Worm (Caenorhabditis elegans): ENCODE measurements around the gene C29F9.5.

ce11 chrIII:165390-165789, 48.1 kb downstream of the C29F9.5 start, which contains the start of gene F40G9.7:
- TF ChIP-seq nhr-28 (tag; optimal IDR thresholded peaks at IDR 0.05), result no peak
- no peak for TF ChIP-seq flh-1 (GFP tag; optimal IDR thresholded peaks at IDR 0.05)
- no peak for TF ChIP-seq nhr-12 (tag; optimal IDR thresholded peaks at IDR 0.05)
- no peak for TF ChIP-seq nhr-237 (tag; optimal IDR thresholded peaks at IDR 0.05)
- no peak for TF ChIP-seq snpc-4 (tag; optimal IDR thresholded peaks at IDR 0.05)
- TF ChIP-seq unc-62 (GFP tag; optimal IDR thresholded peaks at IDR 0.05), result no peak
- no peak for TF ChIP-seq cnd-1 (tag; optimal IDR thresholded peaks at IDR 0.05)
- no peak for TF ChIP-seq pha-4 (tag; optimal IDR thresholded peaks at IDR 0.05)
- no peak for TF ChIP-seq M03D4.4 (tag; optimal IDR thresholded peaks at IDR 0.05)
- no peak for TF ChIP-seq ztf-11 (tag; optimal IDR thresholded peaks at IDR 0.05)
- no peak for TF ChIP-seq ceh-83 (GFP tag; optimal IDR thresholded peaks at IDR 0.05)
- TF ChIP-seq blmp-1 (tag; optimal IDR thresholded peaks at IDR 0.05), result no peak

Measured in whole organism, mixed stage, embryonic.